Fruit fly (Drosophila melanogaster) whole organism, wandering third instar larva: Measurements from ENCODE around the gene Helz.

Experiments used
- Abd-B ChIP-seq: fragments of >200 bp; optimal IDR thresholded peaks from 2 replicates; lab custom pipeline; 2017; ENCODE audit warnings: missing biosample characterization, missing genetic modification characterization
- Hnf4 ChIP-seq: fragments of 200-800 bp; sonication (Bioruptor generic); optimal IDR thresholded peaks from 2 replicates; lab custom pipeline; 2016; ENCODE audit warnings: missing biosample characterization, mild to moderate bottlenecking, missing genetic modification characterization
- Myc ChIP-seq: fragments of >200 bp; optimal IDR thresholded peaks from 2 replicates; lab custom pipeline; 2017
- OdsH ChIP-seq: fragments of 200-800 bp; sonication (Bioruptor generic); optimal IDR thresholded peaks from 2 replicates; lab custom pipeline; 2016; ENCODE audit warnings: missing biosample characterization, mild to moderate bottlenecking, missing genetic modification characterization
- pan ChIP-seq: fragments of >200 bp; optimal IDR thresholded peaks from 2 replicates; lab custom pipeline; 2017
- sage ChIP-seq: fragments of 200-800 bp; sonication (Bioruptor generic); optimal IDR thresholded peaks from 2 replicates; lab custom pipeline; 2016; ENCODE audit warnings: missing biosample characterization, mild to moderate bottlenecking, missing genetic modification characterization
- usp ChIP-seq: fragments of >200 bp; optimal IDR thresholded peaks from 2 replicates; lab custom pipeline; 2017; ENCODE audit warnings: missing biosample characterization, missing genetic modification characterization

- TF ChIP-seq sage (GFP tag; lab: Kevin White, UChicago): no peak
- no peak for TF ChIP-seq OdsH (GFP tag; lab: Kevin White, UChicago)
- no peak for TF ChIP-seq usp (GFP tag; lab: Kevin White, UChicago)
- TF ChIP-seq Hnf4 (GFP tag; lab: Kevin White, UChicago): no peak
- no peak for TF ChIP-seq Myc (lab: Kevin White, UChicago)
- no peak for TF ChIP-seq Abd-B (GFP tag; lab: Kevin White, UChicago)
- no peak for TF ChIP-seq pan (lab: Kevin White, UChicago)
Measured at dm6 chr3L:14780187-14780586, 9.5 kb upstream of the Helz start.
